Fruit fly (Drosophila melanogaster): ENCODE results near the gene Rack1.

- TF ChIP-seq pan (optimal IDR thresholded peaks at IDR 0.05) = no peak
- no peak for TF ChIP-seq CG8478 (optimal IDR thresholded peaks at IDR 0.05)
Observed at dm6 chr2L:7812555-7813339, 14.4 kb downstream of the Rack1 start.

Data from whole organism.